Fruit fly (Drosophila melanogaster) Kc167 (cell line): Measurements from ENCODE around the gene CG14322.

Experiments
- Myc ChIP-seq: fragments of >200 bp; optimal IDR thresholded peaks from 2 replicates; lab custom pipeline; 2017; ENCODE audit warnings: missing external identifiers
- Sin3A ChIP-seq: fragments of >200 bp; optimal IDR thresholded peaks from 2 replicates; lab custom pipeline; 2018; ENCODE audit warnings: missing external identifiers
- h ChIP-seq: fragments of >200 bp; optimal IDR thresholded peaks from 3 replicates; lab custom pipeline; 2018; ENCODE audit warnings: missing external identifiers
- insv ChIP-seq: fragments of >200 bp; optimal IDR thresholded peaks from 3 replicates; lab custom pipeline; 2018; ENCODE audit warnings: missing external identifiers
- psq ChIP-seq: fragments of >200 bp; optimal IDR thresholded peaks from 2 replicates; lab custom pipeline; 2017; ENCODE audit warnings: missing external identifiers
- ttk ChIP-seq: sonication (Bioruptor generic); optimal IDR thresholded peaks from 2 replicates; lab custom pipeline; 2017; ENCODE audit warnings: missing external identifiers

CG14322 gene

dm6 chr3R:17700488-17701130 is 53.1 kb downstream of the CG14322 start:
- TF ChIP-seq ttk: no peak
- no peak for TF ChIP-seq Sin3A (lab: Kevin White, UChicago)
- TF ChIP-seq h (lab: Kevin White, UChicago): no peak
- no peak for TF ChIP-seq insv (lab: Kevin White, UChicago)
- no peak for TF ChIP-seq Myc (lab: Kevin White, UChicago)
- TF ChIP-seq psq (lab: Kevin White, UChicago): no peak

DNA sequence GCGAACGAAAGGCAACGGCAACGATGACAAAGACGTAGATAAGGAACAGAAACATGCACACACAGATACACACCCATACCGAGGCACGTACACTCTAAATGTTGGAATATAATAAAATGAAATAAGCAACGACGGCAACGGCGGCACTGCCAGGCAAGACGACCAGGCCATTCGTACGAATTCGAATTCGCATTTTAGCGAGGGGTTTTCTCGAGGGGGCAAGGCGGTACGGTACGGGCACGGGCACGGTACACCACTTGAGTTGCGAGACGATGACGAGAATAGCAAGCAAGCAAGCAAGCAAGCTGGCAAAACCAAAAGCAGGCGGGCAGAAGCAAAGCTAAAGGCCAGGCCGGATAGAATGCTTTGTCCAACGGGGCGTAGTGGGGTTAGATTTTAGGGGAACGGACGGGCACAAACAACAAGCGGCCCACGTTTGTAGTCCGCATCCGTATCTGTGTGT is 53.7 kb downstream of the CG14322 start:
- TF ChIP-seq ttk (no peak), Myc (lab: Kevin White, UChicago) (no peak), psq (lab: Kevin White, UChicago) (no peak), insv (lab: Kevin White, UChicago) (no peak), Sin3A (lab: Kevin White, UChicago) (no peak), h (lab: Kevin White, UChicago) (no peak)

- TF ChIP-seq psq (lab: Kevin White, UChicago) (no peak), ttk (no peak), Myc (lab: Kevin White, UChicago) (no peak), h (lab: Kevin White, UChicago) (no peak)
Measured at dm6 chr3R:17701971-17702845, 54.7 kb downstream of the CG14322 start.

DNA sequence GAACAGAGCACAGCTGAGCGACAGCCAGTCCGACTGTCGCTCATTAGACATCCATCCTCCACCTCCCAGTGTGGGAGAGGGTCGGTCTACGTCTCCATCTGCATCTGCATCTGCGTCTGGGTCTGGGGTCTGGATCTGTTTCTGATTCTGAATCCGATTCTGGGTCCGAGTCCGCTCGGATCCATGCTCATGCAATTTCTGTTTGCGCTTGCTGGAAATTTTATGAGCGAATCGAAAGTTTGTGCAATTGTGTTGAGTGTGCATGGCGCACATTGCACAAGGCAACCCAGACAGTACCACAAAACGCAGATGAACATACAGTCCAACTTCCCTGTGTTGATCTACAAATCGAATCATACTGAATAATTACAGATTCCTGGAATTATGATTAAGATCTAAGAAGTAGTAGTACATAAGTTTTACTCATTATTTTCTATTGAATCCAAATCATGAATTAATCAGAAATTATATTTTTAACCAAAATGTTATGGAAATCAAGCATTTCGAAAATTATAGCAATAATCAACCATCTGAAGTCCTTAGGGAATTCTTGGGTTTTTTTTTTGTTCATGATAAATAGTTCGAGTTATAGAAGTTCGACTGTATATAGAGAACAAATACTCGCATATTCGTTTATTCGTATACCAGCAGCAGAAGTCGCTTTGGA is 55.7 kb downstream of the CG14322 start:
- TF ChIP-seq psq (lab: Kevin White, UChicago) (no peak), Myc (lab: Kevin White, UChicago) (no peak), h (lab: Kevin White, UChicago) (no peak), insv (lab: Kevin White, UChicago) (no peak), Sin3A (lab: Kevin White, UChicago) (no peak), ttk (no peak)

DNA sequence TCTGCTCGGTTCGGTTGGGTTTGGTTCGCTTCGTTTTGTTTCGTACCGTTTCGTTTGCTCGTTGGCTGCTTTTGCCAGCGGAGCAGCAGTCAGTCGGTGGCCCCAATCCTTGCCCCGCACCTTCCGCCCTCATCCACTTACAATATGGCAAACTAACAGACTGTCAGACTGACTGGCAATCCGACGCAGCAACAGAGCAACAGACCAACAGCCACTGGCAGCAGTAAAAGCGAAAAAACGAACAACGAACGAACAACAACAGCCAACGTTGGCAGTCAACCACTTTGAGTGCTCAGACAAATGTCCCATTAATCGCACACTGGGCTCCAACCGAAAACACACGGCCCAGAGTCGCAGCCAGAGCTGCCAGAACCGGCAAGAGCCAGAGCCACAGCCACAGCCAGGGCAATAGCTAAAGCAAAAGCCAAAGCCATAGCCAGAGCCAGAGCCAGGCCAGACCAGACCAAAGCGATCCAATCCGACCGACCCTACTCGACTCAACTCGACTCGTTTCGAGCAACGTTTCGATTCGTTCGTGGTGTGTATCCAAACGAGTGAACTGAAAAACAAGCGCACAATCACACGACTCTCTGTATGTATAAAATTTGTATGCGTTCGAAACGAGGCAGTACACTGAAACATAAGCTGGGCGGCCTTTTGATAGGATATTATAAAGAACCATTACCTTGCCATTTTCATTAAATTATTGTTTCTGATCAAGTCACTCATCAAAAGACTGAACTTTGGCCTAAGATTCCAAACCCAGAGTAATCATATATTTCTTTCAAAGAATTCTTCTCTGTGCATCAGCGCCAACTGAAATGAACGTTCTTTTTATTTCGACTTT is 56.4 kb downstream of the CG14322 start:
- TF ChIP-seq Myc (lab: Kevin White, UChicago) (no peak), insv (lab: Kevin White, UChicago) (no peak), h (lab: Kevin White, UChicago) (no peak), ttk (no peak), Sin3A (lab: Kevin White, UChicago) (no peak), psq (lab: Kevin White, UChicago) (no peak)

dm6 chr3R:17704538-17704854 is 57.0 kb downstream of the CG14322 start:
- TF ChIP-seq ttk (no peak), h (lab: Kevin White, UChicago) (no peak), psq (lab: Kevin White, UChicago) (no peak), insv (lab: Kevin White, UChicago) (no peak), Myc (lab: Kevin White, UChicago) (no peak)

dm6 chr3R:17705140-17705539 is 57.7 kb downstream of the CG14322 start:
- TF ChIP-seq Sin3A (lab: Kevin White, UChicago): no peak
- TF ChIP-seq insv (lab: Kevin White, UChicago): no peak
- TF ChIP-seq Myc (lab: Kevin White, UChicago): no peak
- TF ChIP-seq h (lab: Kevin White, UChicago): no peak
- TF ChIP-seq psq (lab: Kevin White, UChicago): no peak
- TF ChIP-seq ttk: no peak

DNA sequence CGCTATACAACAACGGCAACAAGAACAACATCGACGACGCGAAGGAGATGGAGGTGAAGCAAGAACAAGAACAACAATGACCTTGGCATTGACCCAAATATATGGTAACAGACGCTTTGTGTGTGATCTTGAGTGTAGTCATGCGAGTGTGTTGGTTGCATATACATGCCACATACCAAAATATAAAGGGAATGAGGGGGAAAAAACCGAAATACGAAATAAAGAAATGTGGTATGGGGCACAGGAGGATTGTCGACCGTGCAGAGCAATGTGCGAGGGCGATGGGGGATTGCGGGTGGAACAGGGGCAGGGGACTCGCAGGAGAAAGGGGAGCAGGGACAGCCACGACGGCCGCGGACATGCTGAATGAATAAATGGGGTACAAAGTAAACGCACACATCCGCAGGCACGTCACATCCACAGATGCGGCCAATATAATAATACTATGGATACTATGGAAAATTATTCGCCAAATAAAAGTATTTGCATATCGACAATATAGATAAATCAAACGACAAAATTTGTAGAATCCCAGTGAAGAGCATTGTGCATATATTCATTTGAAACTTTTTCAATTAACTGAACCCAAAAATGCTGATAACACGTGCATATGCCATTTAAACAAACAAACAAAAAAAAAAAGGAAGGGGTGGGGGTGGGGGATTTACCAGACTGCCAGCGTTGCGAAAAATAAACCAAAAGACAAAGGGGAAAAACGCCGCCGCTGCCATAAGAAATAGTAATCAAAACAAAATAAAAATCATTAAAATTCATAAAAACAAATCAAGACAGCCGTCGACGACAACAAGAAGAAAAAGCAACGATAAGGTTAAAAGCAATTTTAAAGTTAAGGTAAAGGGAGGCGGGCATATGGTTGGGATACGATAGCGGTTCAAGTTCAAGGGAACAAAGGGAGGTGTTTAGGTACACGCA is 58.7 kb downstream of the CG14322 start:
- TF ChIP-seq Myc (lab: Kevin White, UChicago) (no peak), ttk (no peak), psq (lab: Kevin White, UChicago) (no peak), Sin3A (lab: Kevin White, UChicago) (no peak), insv (lab: Kevin White, UChicago) (no peak), h (lab: Kevin White, UChicago) (no peak)

DNA sequence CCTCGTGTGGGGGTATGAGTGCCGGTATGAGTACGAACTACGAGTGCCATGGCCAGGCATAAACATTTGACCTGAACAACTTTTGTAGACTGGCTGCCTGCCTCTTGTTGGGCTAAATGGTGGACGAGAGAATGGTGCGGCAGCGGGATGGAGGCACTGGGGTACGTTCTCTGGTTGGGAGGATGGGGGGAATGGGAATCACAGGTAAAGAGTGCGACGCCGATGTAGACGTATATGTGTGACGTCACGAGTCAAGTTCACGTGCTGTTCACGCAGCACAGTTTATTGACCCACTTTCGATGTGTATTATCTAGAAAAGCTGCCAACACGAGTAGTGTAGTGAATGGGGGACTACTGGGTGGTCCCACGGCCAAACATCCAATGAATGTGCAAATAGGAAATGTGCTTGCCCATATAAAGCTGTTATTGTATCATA is 59.5 kb downstream of the CG14322 start:
- TF ChIP-seq insv (lab: Kevin White, UChicago): no peak
- no peak for TF ChIP-seq psq (lab: Kevin White, UChicago)
- no peak for TF ChIP-seq ttk
- no peak for TF ChIP-seq Sin3A (lab: Kevin White, UChicago)
- TF ChIP-seq Myc (lab: Kevin White, UChicago): no peak
- no peak for TF ChIP-seq h (lab: Kevin White, UChicago)

DNA sequence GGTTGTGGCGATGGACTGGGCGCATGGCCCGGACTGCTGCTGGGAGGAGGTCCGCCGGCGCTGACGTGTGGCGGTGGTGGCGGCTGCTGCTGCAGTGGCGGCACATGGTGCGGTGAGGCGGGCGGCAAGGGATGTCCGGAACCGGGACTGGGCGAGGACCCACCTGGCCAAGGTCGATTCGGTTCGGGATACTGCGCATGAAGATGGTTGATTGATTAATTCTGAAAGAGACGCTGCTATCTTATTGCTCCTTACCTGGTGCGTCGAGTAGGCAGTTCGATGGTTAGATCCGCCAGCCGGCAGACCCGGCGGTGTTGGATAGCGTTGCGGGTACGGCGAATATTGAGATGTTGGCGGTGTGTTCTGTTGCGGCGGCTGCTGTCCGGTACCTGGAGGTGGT is 60.3 kb downstream of the CG14322 start:
- TF ChIP-seq psq (lab: Kevin White, UChicago): no peak
- TF ChIP-seq Sin3A (lab: Kevin White, UChicago): no peak
- no peak for TF ChIP-seq insv (lab: Kevin White, UChicago)
- TF ChIP-seq Myc (lab: Kevin White, UChicago): no peak
- no peak for TF ChIP-seq h (lab: Kevin White, UChicago)
- TF ChIP-seq ttk: no peak
